Fruit fly (Drosophila melanogaster): ENCODE data around the gene CG43693.

The CG43693 gene

dm6 chr3L:11020058-11020457, 31.1 kb downstream of the CG43693 start:
- TF ChIP-seq salr (GFP tag; optimal IDR thresholded peaks at IDR 0.05) (no peak), CG8119 (GFP tag; IDR thresholded peaks at IDR 0.05) (no peak), fd85E (GFP tag; optimal IDR thresholded peaks at IDR 0.05) (no peak), CG6854 (GFP tag; optimal IDR thresholded peaks at IDR 0.05) (no peak), Lpt (GFP tag; optimal IDR thresholded peaks at IDR 0.05) (no peak), CG1621 (tag; optimal IDR thresholded peaks at IDR 0.05) (no peak), Sox15 (GFP tag; optimal IDR thresholded peaks at IDR 0.05) (no peak), CG3919 (GFP tag; optimal IDR thresholded peaks at IDR 0.05) (no peak), Sox14 (GFP tag; optimal IDR thresholded peaks at IDR 0.05) (no peak), topi (GFP tag; optimal IDR thresholded peaks at IDR 0.05) (no peak), Eip78C (GFP tag) (no peak), esn (GFP tag; optimal IDR thresholded peaks at IDR 0.05) (no peak)

dm6 chr3L:11015203-11015602, 36.0 kb downstream of the CG43693 start:
- TF ChIP-seq spab (GFP tag; optimal IDR thresholded peaks at IDR 0.05), result no peak
- TF ChIP-seq CG8632 (GFP tag; optimal IDR thresholded peaks at IDR 0.05), result no peak
- no peak for TF ChIP-seq Sox102F (GFP tag; optimal IDR thresholded peaks at IDR 0.05)
- TF ChIP-seq Gug (GFP tag; IDR thresholded peaks at IDR 0.05), result no peak
- no peak for TF ChIP-seq ss (GFP tag; optimal IDR thresholded peaks at IDR 0.05)
- TF ChIP-seq Hr39 (GFP tag; optimal IDR thresholded peaks at IDR 0.05), result no peak
- TF ChIP-seq CG10669 (GFP tag; optimal IDR thresholded peaks at IDR 0.05), result no peak
- TF ChIP-seq CG3032 (tag; optimal IDR thresholded peaks at IDR 0.05), result no peak
- TF ChIP-seq CG10631 (GFP tag; optimal IDR thresholded peaks at IDR 0.05), result no peak
- TF ChIP-seq Eip93F (GFP tag; optimal IDR thresholded peaks at IDR 0.05), result no peak
- TF ChIP-seq CG6276 (GFP tag; optimal IDR thresholded peaks at IDR 0.05), result no peak
- no peak for TF ChIP-seq dsx (GFP tag; optimal IDR thresholded peaks at IDR 0.05; ENCODE audit: poor library complexity, severe bottlenecking)
- no peak for TF ChIP-seq CG31627 (GFP tag; optimal IDR thresholded peaks at IDR 0.05)
- no peak for TF ChIP-seq lz (GFP tag; optimal IDR thresholded peaks at IDR 0.05)

dm6 chr3L:11011610-11012202, 39.5 kb downstream of the CG43693 start:
- no peak for TF ChIP-seq CG34406 (GFP tag; optimal IDR thresholded peaks at IDR 0.05)
- no peak for TF ChIP-seq CG11294 (GFP tag; IDR thresholded peaks at IDR 0.05)
- TF ChIP-seq CG16779 (tag; optimal IDR thresholded peaks at IDR 0.05), result no peak
- TF ChIP-seq eg (GFP tag; IDR thresholded peaks at IDR 0.05), result no peak
- TF ChIP-seq achi (GFP tag; optimal IDR thresholded peaks at IDR 0.05), result no peak
- TF ChIP-seq CG8119 (GFP tag; IDR thresholded peaks at IDR 0.05), result no peak
- no peak for TF ChIP-seq Eip93F (GFP tag; optimal IDR thresholded peaks at IDR 0.05)
- no peak for TF ChIP-seq CG4318 (GFP tag; optimal IDR thresholded peaks at IDR 0.05)
- TF ChIP-seq fkh (GFP tag; optimal IDR thresholded peaks at IDR 0.05), result no peak
- no peak for TF ChIP-seq CG10631 (GFP tag; optimal IDR thresholded peaks at IDR 0.05)
- no peak for TF ChIP-seq Ets21C (GFP tag; optimal IDR thresholded peaks at IDR 0.05)
- no peak for TF ChIP-seq CG11762 (GFP tag; optimal IDR thresholded peaks at IDR 0.05; ENCODE audit: insufficient read depth)
- TF ChIP-seq CG6276 (GFP tag; optimal IDR thresholded peaks at IDR 0.05), result no peak
- no peak for TF ChIP-seq topi (GFP tag; optimal IDR thresholded peaks at IDR 0.05)
- TF ChIP-seq Hr39 (GFP tag; optimal IDR thresholded peaks at IDR 0.05), result no peak
- TF ChIP-seq vri (GFP tag; optimal IDR thresholded peaks at IDR 0.05), result no peak
- no peak for TF ChIP-seq Gug (GFP tag; IDR thresholded peaks at IDR 0.05)
- no peak for TF ChIP-seq CG8319 (GFP tag; optimal IDR thresholded peaks at IDR 0.05)
- TF ChIP-seq fd59A (GFP tag; optimal IDR thresholded peaks at IDR 0.05), result no peak
